Fruit fly (Drosophila melanogaster) whole organism, embryonic: ENCODE data around the gene CG13721.

ENCODE experiments used
- C15 ChIP-seq: fragments of 200-800 bp; sonication (Bioruptor generic); IDR thresholded peaks from 3 replicates; pipeline ENCODE4 v1.3.6; 2022; ENCODE audit warnings: missing biosample characterization, missing genetic modification characterization
- CG11093 ChIP-seq: fragments of 200-800 bp; sonication (Bioruptor generic); IDR thresholded peaks from 3 replicates; pipeline ENCODE4 v1.3.6; 2022; ENCODE audit warnings: missing biosample characterization, missing genetic modification characterization
- CG11723 ChIP-seq: fragments of 200-800 bp; sonication (Bioruptor generic); optimal IDR thresholded peaks from 2 replicates; lab custom pipeline; 2017; ENCODE audit warnings: missing biosample characterization, mild to moderate bottlenecking, missing genetic modification characterization
- CG12769 ChIP-seq: fragments of 200-800 bp; sonication (Bioruptor generic); optimal IDR thresholded peaks from 2 replicates; lab custom pipeline; 2019; ENCODE audit warnings: missing biosample characterization, mild to moderate bottlenecking, missing genetic modification characterization, moderate library complexity
- CG13624 ChIP-seq: fragments of 200-800 bp; sonication (Bioruptor generic); optimal IDR thresholded peaks from 2 replicates; lab custom pipeline; 2016; ENCODE audit warnings: missing biosample characterization, missing genetic modification characterization
- CG17328 ChIP-seq: fragments of 200-800 bp; sonication (Bioruptor generic); IDR thresholded peaks from 2 replicates; pipeline ENCODE4 v1.3.6; 2022; ENCODE audit warnings: missing biosample characterization, missing genetic modification characterization
- CG33213 ChIP-seq: fragments of 200-800 bp; sonication (Bioruptor generic); optimal IDR thresholded peaks from 3 replicates; lab custom pipeline; 2016; ENCODE audit warnings: missing biosample characterization, missing genetic modification characterization
- CG33557 ChIP-seq: fragments of 200-800 bp; sonication (Bioruptor generic); optimal IDR thresholded peaks from 2 replicates; lab custom pipeline; 2019; ENCODE audit warnings: missing biosample characterization, mild to moderate bottlenecking, missing genetic modification characterization, moderate library complexity
- CG43689 ChIP-seq: fragments of 200-800 bp; sonication (Bioruptor generic); IDR thresholded peaks from 2 replicates; pipeline ENCODE4 v1.3.6; 2022; ENCODE audit warnings: missing biosample characterization, missing genetic modification characterization
- CG6689 ChIP-seq: fragments of 200-800 bp; sonication (Bioruptor generic); IDR thresholded peaks from 2 replicates; pipeline ENCODE4 v1.3.6; 2022; ENCODE audit warnings: missing biosample characterization, missing genetic modification characterization
- CG7786 ChIP-seq: fragments of 200-800 bp; sonication (Bioruptor generic); optimal IDR thresholded peaks from 2 replicates; lab custom pipeline; 2016; ENCODE audit warnings: missing biosample characterization, missing genetic modification characterization
- CG8388 ChIP-seq: fragments of 200-800 bp; sonication (Bioruptor generic); optimal IDR thresholded peaks from 2 replicates; lab custom pipeline; 2019; ENCODE audit warnings: missing biosample characterization, mild to moderate bottlenecking, missing genetic modification characterization, moderate library complexity
- Chrac-16 ChIP-seq: fragments of 200-800 bp; sonication (Bioruptor generic); optimal IDR thresholded peaks from 3 replicates; lab custom pipeline; 2016; ENCODE audit warnings: missing biosample characterization, missing genetic modification characterization
- CkIIα-i1 ChIP-seq: fragments of 200-800 bp; sonication (Bioruptor generic); IDR thresholded peaks from 2 replicates; pipeline ENCODE4 v1.3.6; 2022; ENCODE audit warnings: missing biosample characterization, missing genetic modification characterization
- Dip3 ChIP-seq: fragments of 200-800 bp; sonication (Bioruptor generic); optimal IDR thresholded peaks from 3 replicates; lab custom pipeline; 2016; ENCODE audit warnings: missing biosample characterization, missing genetic modification characterization
- E2f1 ChIP-seq: fragments of 200-800 bp; sonication (Bioruptor generic); IDR thresholded peaks from 2 replicates; pipeline ENCODE4 v1.3.6; 2022; ENCODE audit warnings: missing biosample characterization, missing genetic modification characterization
- Eip74EF ChIP-seq, 2 experiments: fragments of 200-800 bp in 1 of 2; fragments of >200 bp in 1 of 2; sonication (Bioruptor generic) in 1 of 2; optimal IDR thresholded peaks; 2 replicates each; lab custom pipeline; 2017 to 2019; ENCODE audit warnings: missing biosample characterization in 2 of 2, missing genetic modification characterization in 2 of 2, mild to moderate bottlenecking in 1 of 2, moderate library complexity in 1 of 2
- Ets65A ChIP-seq: fragments of 200-800 bp; sonication (Bioruptor generic); peaks from one replicate; lab custom pipeline; 2016; ENCODE audit warnings: missing biosample characterization, missing genetic modification characterization
- Fer3 ChIP-seq: fragments of 200-800 bp; sonication (Bioruptor generic); optimal IDR thresholded peaks from 2 replicates; lab custom pipeline; 2018; ENCODE audit warnings: missing biosample characterization, mild to moderate bottlenecking, missing genetic modification characterization, moderate library complexity
- HmgD ChIP-seq: fragments of 200-800 bp; sonication (Bioruptor generic); optimal IDR thresholded peaks from 3 replicates; lab custom pipeline; 2016; ENCODE audit warnings: missing biosample characterization, missing genetic modification characterization
- Hmx ChIP-seq: fragments of 200-800 bp; sonication (Bioruptor generic); optimal IDR thresholded peaks from 2 replicates; lab custom pipeline; 2016; ENCODE audit warnings: missing biosample characterization, missing genetic modification characterization
- Hr39 ChIP-seq: fragments of >200 bp; optimal IDR thresholded peaks from 2 replicates; lab custom pipeline; 2017
- Optix ChIP-seq: fragments of 200-800 bp; sonication (Bioruptor generic); IDR thresholded peaks from 3 replicates; pipeline ENCODE4 v1.3.6; 2022; ENCODE audit warnings: missing biosample characterization, missing genetic modification characterization
- ato ChIP-seq: fragments of 200-800 bp; sonication (Bioruptor generic); IDR thresholded peaks from 2 replicates; pipeline ENCODE4 v1.3.6; 2022; ENCODE audit warnings: missing biosample characterization, missing genetic modification characterization; ENCODE audit not compliant: partially characterized antibody
- bab2 ChIP-seq: fragments of 200-800 bp; sonication (Bioruptor generic); optimal IDR thresholded peaks from 2 replicates; lab custom pipeline; 2016; ENCODE audit warnings: missing biosample characterization, missing genetic modification characterization
- br ChIP-seq: fragments of >200 bp; optimal IDR thresholded peaks from 2 replicates; lab custom pipeline; 2017
- bsh ChIP-seq, 2 experiments: fragments of 200-800 bp; sonication (Bioruptor generic); optimal IDR thresholded peaks; 2 replicates each; lab custom pipeline; 2017 to 2018; ENCODE audit warnings: mild to moderate bottlenecking in 2 of 2, missing biosample characterization in 2 of 2, missing genetic modification characterization in 2 of 2, moderate library complexity in 1 of 2
- chinmo ChIP-seq: fragments of 200-800 bp; sonication (Bioruptor generic); IDR thresholded peaks from 4 replicates; pipeline ENCODE4 v1.3.6; 2022; ENCODE audit warnings: missing biosample characterization, missing genetic modification characterization; ENCODE audit not compliant: partially characterized antibody
- cwo ChIP-seq: fragments of 200-800 bp; sonication (Bioruptor generic); optimal IDR thresholded peaks from 3 replicates; lab custom pipeline; 2017; ENCODE audit warnings: missing biosample characterization, missing genetic modification characterization, mild to moderate bottlenecking, moderate library complexity, missing genetic modification reagents
- dimm ChIP-seq: fragments of 200-800 bp; sonication (Bioruptor generic); IDR thresholded peaks from 2 replicates; pipeline ENCODE4 v1.3.6; 2022; ENCODE audit warnings: missing biosample characterization, missing genetic modification characterization
- dysf ChIP-seq: fragments of 200-800 bp; sonication (Bioruptor generic); IDR thresholded peaks from 3 replicates; pipeline ENCODE4 v1.3.6; 2022; ENCODE audit warnings: missing biosample characterization, missing genetic modification characterization
- emc ChIP-seq: fragments of 200-800 bp; sonication (Bioruptor generic); optimal IDR thresholded peaks from 2 replicates; lab custom pipeline; 2016; ENCODE audit warnings: missing biosample characterization, missing genetic modification characterization
- en ChIP-seq: fragments of 200-800 bp; sonication (Bioruptor generic); optimal IDR thresholded peaks from 2 replicates; lab custom pipeline; 2016; ENCODE audit warnings: missing biosample characterization, missing genetic modification characterization
- fd102C ChIP-seq: fragments of 200-800 bp; sonication (Bioruptor generic); optimal IDR thresholded peaks from 2 replicates; lab custom pipeline; 2018; ENCODE audit warnings: missing biosample characterization, mild to moderate bottlenecking, missing genetic modification characterization, moderate library complexity
- hkb ChIP-seq, 2 experiments: fragments of 200-800 bp in 1 of 2; fragments of >200 bp in 1 of 2; sonication (Bioruptor generic) in 1 of 2; IDR thresholded peaks in 1 of 2; optimal IDR thresholded peaks in 1 of 2; 2 replicates each; pipeline versions ENCODE4 v1.3.6 to Lab custom; 2017 to 2022; ENCODE audit warnings: missing biosample characterization in 1 of 2, missing genetic modification characterization in 1 of 2
- ind ChIP-seq: fragments of 200-800 bp; sonication (Bioruptor generic); optimal IDR thresholded peaks from 3 replicates; lab custom pipeline; 2016; ENCODE audit warnings: missing biosample characterization, missing genetic modification characterization
- lilli ChIP-seq: fragments of 200-800 bp; sonication (Bioruptor generic); optimal IDR thresholded peaks from 3 replicates; lab custom pipeline; 2016; ENCODE audit warnings: missing biosample characterization, missing genetic modification characterization
- mirr ChIP-seq: fragments of 200-800 bp; sonication (Bioruptor generic); optimal IDR thresholded peaks from 3 replicates; lab custom pipeline; 2018; ENCODE audit warnings: missing biosample characterization, mild to moderate bottlenecking, missing genetic modification characterization
- oc ChIP-seq: fragments of 200-800 bp; sonication (Bioruptor generic); optimal IDR thresholded peaks from 2 replicates; lab custom pipeline; 2018; ENCODE audit warnings: missing biosample characterization, mild to moderate bottlenecking, missing genetic modification characterization, moderate library complexity
- onecut ChIP-seq: fragments of 200-800 bp; sonication (Bioruptor generic); IDR thresholded peaks from 2 replicates; pipeline ENCODE4 v1.3.6; 2022; ENCODE audit warnings: missing biosample characterization, missing genetic modification characterization
- repo ChIP-seq: fragments of 200-800 bp; sonication (Bioruptor generic); optimal IDR thresholded peaks from 2 replicates; lab custom pipeline; 2016; ENCODE audit warnings: missing biosample characterization, missing genetic modification characterization
- row ChIP-seq: fragments of 200-800 bp; sonication (Bioruptor generic); IDR thresholded peaks from 3 replicates; pipeline ENCODE4 v1.3.6; 2022; ENCODE audit warnings: missing biosample characterization, missing genetic modification characterization
- sd ChIP-seq: fragments of 200-800 bp; sonication (Bioruptor generic); optimal IDR thresholded peaks from 3 replicates; lab custom pipeline; 2018; ENCODE audit warnings: missing biosample characterization, mild to moderate bottlenecking, missing genetic modification characterization, moderate library complexity
- sim ChIP-seq: fragments of 200-800 bp; sonication (Bioruptor generic); IDR thresholded peaks from 2 replicates; pipeline ENCODE4 v1.3.6; 2022; ENCODE audit warnings: missing biosample characterization, missing genetic modification characterization
- stc ChIP-seq: fragments of 200-800 bp; sonication (Bioruptor generic); IDR thresholded peaks from 2 replicates; pipeline ENCODE4 v1.3.6; 2022; ENCODE audit warnings: missing biosample characterization, missing genetic modification characterization
- tgo ChIP-seq: fragments of 200-800 bp; sonication (Bioruptor generic); IDR thresholded peaks from 3 replicates; pipeline ENCODE4 v1.3.6; 2022; ENCODE audit warnings: missing biosample characterization, missing genetic modification characterization
- trh ChIP-seq: fragments of 200-800 bp; sonication (Bioruptor generic); optimal IDR thresholded peaks from 2 replicates; lab custom pipeline; 2016; ENCODE audit warnings: missing biosample characterization, missing genetic modification characterization
- twi ChIP-seq: fragments of 200-800 bp; optimal IDR thresholded peaks from 2 replicates; lab custom pipeline; 2019; ENCODE audit warnings: missing biosample characterization, mild to moderate bottlenecking, missing genetic modification characterization, moderate library complexity
- zf30C ChIP-seq: fragments of 200-800 bp; sonication (Bioruptor generic); optimal IDR thresholded peaks from 3 replicates; lab custom pipeline; 2018; ENCODE audit warnings: missing biosample characterization, mild to moderate bottlenecking, missing genetic modification characterization

Gene CG13721

dm6 chr3L:4475704-4476103, 21.9 kb downstream of the CG13721 start:
- TF ChIP-seq Ets65A (GFP tag; lab: Kevin White, UChicago) (peak; percentile 90), CG11093 (GFP tag; lab: Robert Waterston, UW) (0 out of 3 replicates have a peak, but pooled peaks have one; percentile 7), bab2 (GFP tag; lab: Kevin White, UChicago) (no peak), dimm (GFP tag; lab: Robert Waterston, UW) (no peak), chinmo (GFP tag; lab: Robert Waterston, UW) (0 out of 4 replicates have a peak, but pooled peaks have one; percentile 0), CG6689 (GFP tag; lab: Robert Waterston, UW) (no peak), zf30C (GFP tag; lab: Kevin White, UChicago) (no peak)

- TF ChIP-seq Eip74EF (GFP tag; optimal IDR thresholded peaks at IDR 0.05; lab: Kevin White, UChicago) (peak in 1 of 2 experiments; percentile 82), Hmx (GFP tag; lab: Kevin White, UChicago) (no peak), ind (GFP tag; lab: Kevin White, UChicago) (peak; percentile 37), lilli (GFP tag; lab: Kevin White, UChicago) (peak; percentile 58), Optix (GFP tag; lab: Robert Waterston, UW) (no peak), onecut (GFP tag; lab: Robert Waterston, UW) (peak; percentile 79), CG8388 (GFP tag; lab: Kevin White, UChicago) (peak; percentile 77), CG13624 (GFP tag; lab: Kevin White, UChicago) (peak; percentile 73), Chrac-16 (no peak), CG7786 (GFP tag; lab: Kevin White, UChicago) (no peak), CG33213 (GFP tag; lab: Kevin White, UChicago) (peak; percentile 86), hkb (optimal IDR thresholded peaks at IDR 0.05; lab: Kevin White, UChicago) (no peak), hkb (GFP tag; IDR thresholded peaks at IDR 0.05; lab: Robert Waterston, UW) (peak; percentile 92), CG12769 (peak; percentile 55), Fer3 (tag; lab: Kevin White, UChicago) (peak; percentile 87), sd (peak; percentile 0), CG11723 (GFP tag; lab: Kevin White, UChicago) (peak; percentile 84), mirr (GFP tag; lab: Kevin White, UChicago) (peak; percentile 96), row (GFP tag; lab: Robert Waterston, UW) (0 out of 3 replicates have a peak, but pooled peaks have one; percentile 6), dysf (peak; percentile 35; the same call in 1 of the 3 replicates), HmgD (GFP tag; lab: Kevin White, UChicago) (no peak), cwo (GFP tag; lab: Kevin White, UChicago) (peak; percentile 70), Dip3 (GFP tag; lab: Kevin White, UChicago) (peak; percentile 42), tgo (GFP tag; lab: Robert Waterston, UW) (no peak), Hr39 (lab: Kevin White, UChicago) (no peak), fd102C (GFP tag; lab: Kevin White, UChicago) (peak; percentile 64), bsh (GFP tag; optimal IDR thresholded peaks at IDR 0.05; lab: Kevin White, UChicago) (peak in 1 of 2 experiments; percentile 82), CG17328 (peak; percentile 84), twi (tag; lab: Kevin White, UChicago) (no peak), repo (GFP tag; lab: Kevin White, UChicago) (peak; percentile 65), CG43689 (GFP tag; lab: Robert Waterston, UW) (peak; percentile 66), en (GFP tag; lab: Kevin White, UChicago) (peak; percentile 45), br (lab: Kevin White, UChicago) (no peak), C15 (0 out of 3 replicates have a peak, but pooled peaks have one; percentile 60), stc (peak; percentile 78; the same call in 1 of the 2 replicates), CkIIα-i1 (GFP tag; lab: Robert Waterston, UW) (no peak), E2f1 (GFP tag; lab: Robert Waterston, UW) (peak; percentile 47; the same call in 1 of the 2 replicates), trh (GFP tag; lab: Kevin White, UChicago) (peak; percentile 73), oc (peak; percentile 70), CG33557 (GFP tag; lab: Kevin White, UChicago) (peak; percentile 60), emc (GFP tag; lab: Kevin White, UChicago) (peak; percentile 55), sim (GFP tag; lab: Robert Waterston, UW) (0 out of 2 replicates have a peak, but pooled peaks have one; percentile 49), ato (GFP tag; lab: Robert Waterston, UW) (no peak)
Observed at dm6 chr3L:4474946-4475470, 22.6 kb downstream of the CG13721 start.
